Worm (Caenorhabditis elegans) whole organism, early embryonic: ENCODE results near the gene Y37A1A.3.

Source experiments
- F13C5.2 ChIP-seq: sonication (generic microtip); optimal IDR thresholded peaks from 2 replicates; lab custom pipeline; 2017; ENCODE audit warnings: mild to moderate bottlenecking, missing genetic modification characterization, inconsistent platforms, missing compliant biosample characterization
- aly-1 ChIP-seq: sonication (generic microtip); optimal IDR thresholded peaks from 2 replicates; lab custom pipeline; 2016; ENCODE audit warnings: missing genetic modification characterization, missing compliant biosample characterization
- ama-1 ChIP-seq: fragments of 150-350 bp; optimal IDR thresholded peaks from 2 replicates; lab custom pipeline; 2014
- ceh-13 ChIP-seq: fragments of 200-800 bp; sonication (Bioruptor generic); optimal IDR thresholded peaks from 2 replicates; lab custom pipeline; 2018; ENCODE audit warnings: mild to moderate bottlenecking, missing genetic modification characterization, missing compliant biosample characterization
- flt-1 ChIP-seq: fragments of 200-800 bp; sonication (Bioruptor generic); IDR thresholded peaks from 2 replicates; pipeline ENCODE4 v1.3.6; 2022; ENCODE audit warnings: missing genetic modification characterization, missing compliant biosample characterization
- hmbx-1 ChIP-seq: sonication (generic microtip); optimal IDR thresholded peaks from 2 replicates; lab custom pipeline; 2016; ENCODE audit warnings: mild to moderate bottlenecking, missing genetic modification characterization, missing compliant biosample characterization
- hnd-1 ChIP-seq: sonication (generic microtip); optimal IDR thresholded peaks from 2 replicates; lab custom pipeline; 2016; ENCODE audit warnings: missing genetic modification characterization, missing compliant biosample characterization
- scrt-1 ChIP-seq: fragments of 200-800 bp; sonication (Bioruptor generic); IDR thresholded peaks from 2 replicates; pipeline ENCODE4 v1.3.6; 2022; ENCODE audit warnings: missing genetic modification characterization, missing compliant biosample characterization
- sea-1 ChIP-seq: fragments of 200-800 bp; sonication (Bioruptor generic); conservative IDR thresholded peaks from 2 replicates; pipeline ENCODE4 v1.3.6; 2022; ENCODE audit warnings: missing genetic modification characterization, missing compliant biosample characterization

DNA sequence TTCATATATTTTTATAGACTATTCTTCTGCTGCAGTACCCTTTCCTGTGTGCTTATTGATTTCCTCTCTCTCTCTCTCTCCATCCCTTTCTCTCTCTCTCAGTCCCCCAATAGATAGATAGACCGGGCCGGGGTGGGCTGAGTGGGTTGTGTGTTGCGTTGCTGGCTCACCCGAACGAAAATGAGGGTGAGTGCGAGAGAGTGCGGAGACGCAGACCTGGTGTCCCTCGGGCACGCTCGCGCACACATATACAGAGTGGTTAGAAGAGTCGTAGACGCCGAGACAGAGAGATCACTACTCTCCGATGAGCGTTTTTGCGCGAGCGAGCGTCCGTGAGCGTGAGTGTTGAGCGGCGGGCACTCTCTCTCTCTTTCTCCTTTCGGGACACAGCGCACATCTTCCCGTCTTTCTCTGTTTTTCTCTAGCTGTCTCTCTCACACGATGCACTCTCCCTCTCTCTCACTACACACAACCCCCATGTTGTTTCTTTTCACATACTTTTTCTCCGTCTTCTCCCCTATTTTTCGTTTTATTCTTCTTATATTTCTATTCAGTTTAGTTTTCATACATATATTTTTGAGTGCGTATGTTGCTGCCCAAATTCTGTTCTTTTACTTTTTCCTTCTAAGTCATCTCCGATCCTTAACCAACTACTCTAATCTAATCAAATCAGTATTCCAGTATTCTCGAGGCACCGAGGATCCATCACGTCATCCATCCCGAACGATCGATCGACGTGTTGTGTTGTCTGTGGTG is 15.1 kb downstream of the Y37A1A.3 start, which contains the start of gene lin-66:
- TF ChIP-seq hmbx-1 (tag; lab: Kevin White, UChicago) (no peak), flt-1 (no peak), ama-1 (no peak), sea-1 (peak; percentile 26; the same call in 1 of the 2 replicates), hnd-1 (tag; lab: Kevin White, UChicago) (no peak), scrt-1 (no peak), aly-1 (tag; lab: Kevin White, UChicago) (peak; percentile 36), F13C5.2 (tag; lab: Kevin White, UChicago) (peak; percentile 73), ceh-13 (GFP tag; lab: Kevin White, UChicago) (no peak)
